Worm (Caenorhabditis elegans): ENCODE measurements around the gene rhi-1.

rhi-1 gene

DNA sequence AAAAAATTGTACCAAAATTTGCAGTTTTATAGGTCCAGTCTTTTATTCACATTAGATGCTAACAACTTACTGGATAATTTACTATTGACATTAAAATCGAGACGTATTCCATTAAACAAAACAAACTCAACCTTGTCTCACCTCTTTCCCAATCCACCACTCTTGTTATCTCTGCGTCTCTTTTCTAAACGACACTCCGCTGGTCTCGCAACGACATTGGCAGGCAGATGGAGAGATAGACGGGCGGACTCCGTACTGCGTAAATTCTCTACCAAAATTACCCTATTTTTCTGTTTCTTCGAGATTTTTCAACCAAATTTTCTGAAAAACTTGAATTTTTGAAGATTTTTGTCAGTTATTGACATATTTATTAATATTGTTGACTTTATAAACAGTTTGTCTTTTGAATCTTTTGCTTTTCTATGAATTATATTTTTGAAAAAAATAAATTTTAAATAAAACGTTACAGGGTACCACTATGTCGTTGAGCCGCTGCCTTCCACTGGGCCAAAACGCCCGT is 39.0 kb upstream of the rhi-1 start, which contains the start of gene asb-2 (continued):
- TF ChIP-seq eor-1 (tag; optimal IDR thresholded peaks at IDR 0.05) (no peak), unc-39 (tag; optimal IDR thresholded peaks at IDR 0.05) (no peak), ztf-11 (tag; optimal IDR thresholded peaks at IDR 0.05) (no peak), jun-1 (tag; optimal IDR thresholded peaks at IDR 0.05) (peak; percentile 63), hmg-11 (tag; optimal IDR thresholded peaks at IDR 0.05) (peak; percentile 73), nhr-76 (tag; optimal IDR thresholded peaks at IDR 0.05) (no peak), nhr-11 (tag; optimal IDR thresholded peaks at IDR 0.05) (no peak), skn-1 (tag; optimal IDR thresholded peaks at IDR 0.05) (peak; percentile 32), nhr-77 (tag; optimal IDR thresholded peaks at IDR 0.05) (peak; percentile 69), fos-1 (tag; optimal IDR thresholded peaks at IDR 0.05) (no peak), elt-3 (tag; optimal IDR thresholded peaks at IDR 0.05) (peak in 1 of 3 experiments; percentile 52), nhr-237 (tag; optimal IDR thresholded peaks at IDR 0.05) (no peak), elt-2 (tag; optimal IDR thresholded peaks at IDR 0.05) (peak; percentile 71), nhr-43 (tag; optimal IDR thresholded peaks at IDR 0.05; ENCODE audit: poor library complexity, severe bottlenecking) (peak; percentile 67), ceh-16 (tag; optimal IDR thresholded peaks at IDR 0.05) (no peak), nhr-25 (tag; optimal IDR thresholded peaks at IDR 0.05) (peak; percentile 97), ceh-82 (tag; optimal IDR thresholded peaks at IDR 0.05) (peak; percentile 34), ceh-28 (tag; optimal IDR thresholded peaks at IDR 0.05) (peak; percentile 33)

DNA sequence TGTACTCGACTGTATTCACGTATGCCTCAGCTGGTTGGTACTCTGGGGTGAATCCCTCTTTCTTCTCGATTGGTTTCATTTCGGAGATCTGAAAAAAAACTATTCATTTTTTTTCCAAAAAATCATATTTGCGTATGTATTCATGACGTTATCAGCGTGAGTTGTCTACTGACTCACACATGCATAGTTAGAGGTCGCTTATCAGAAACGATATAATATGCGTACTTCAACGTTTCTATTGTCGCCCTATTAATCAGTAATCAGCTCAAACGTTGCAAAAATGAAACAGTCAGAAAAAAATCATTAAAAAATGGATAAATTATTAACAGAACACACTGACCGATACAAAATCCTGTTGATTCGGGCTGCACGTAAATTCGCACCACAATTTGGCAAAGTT is 29.8 kb upstream of the rhi-1 start:
- peak; percentile 16 for TF ChIP-seq pha-4 (tag; optimal IDR thresholded peaks at IDR 0.05)
- TF ChIP-seq elt-2 (tag; optimal IDR thresholded peaks at IDR 0.05): peak; percentile 84
- no peak for TF ChIP-seq jun-1 (tag; optimal IDR thresholded peaks at IDR 0.05)
- no peak for TF ChIP-seq nhr-11 (tag; optimal IDR thresholded peaks at IDR 0.05)
- TF ChIP-seq pqm-1 (tag; optimal IDR thresholded peaks at IDR 0.05): peak; percentile 86
- TF ChIP-seq ztf-11 (tag; optimal IDR thresholded peaks at IDR 0.05): no peak

DNA sequence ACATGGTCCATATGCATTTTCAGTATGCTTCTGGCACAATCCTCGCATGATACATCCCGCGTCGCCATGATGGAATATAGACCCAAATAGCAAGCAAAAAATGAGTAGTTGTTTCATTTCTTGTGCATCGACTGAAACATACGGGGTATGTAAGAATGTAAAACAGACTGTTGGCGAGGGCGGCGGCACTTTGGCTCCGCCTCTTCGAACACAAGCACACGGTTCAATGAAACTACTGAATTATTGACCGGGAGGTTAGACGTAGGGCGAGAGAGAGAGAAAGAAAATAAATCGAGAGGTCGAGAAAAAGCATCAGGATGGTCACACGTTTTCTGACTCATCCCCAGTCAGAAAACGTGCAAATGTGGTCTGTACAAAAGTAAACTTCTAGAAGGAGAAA is 28.3 kb upstream of the rhi-1 start:
- no peak for TF ChIP-seq fos-1 (tag; optimal IDR thresholded peaks at IDR 0.05)
- peak; percentile 59 for TF ChIP-seq pha-4 (tag; optimal IDR thresholded peaks at IDR 0.05)
- no peak for TF ChIP-seq nhr-11 (tag; optimal IDR thresholded peaks at IDR 0.05)
- TF ChIP-seq unc-62 (GFP tag; optimal IDR thresholded peaks at IDR 0.05): no peak
- TF ChIP-seq nhr-28 (tag; optimal IDR thresholded peaks at IDR 0.05): no peak
- peak; percentile 5 for TF ChIP-seq elt-2 (tag; optimal IDR thresholded peaks at IDR 0.05)
- TF ChIP-seq nhr-43 (tag; optimal IDR thresholded peaks at IDR 0.05; ENCODE audit: poor library complexity, severe bottlenecking): no peak
- peak; percentile 19 for TF ChIP-seq pqm-1 (tag; optimal IDR thresholded peaks at IDR 0.05)

DNA sequence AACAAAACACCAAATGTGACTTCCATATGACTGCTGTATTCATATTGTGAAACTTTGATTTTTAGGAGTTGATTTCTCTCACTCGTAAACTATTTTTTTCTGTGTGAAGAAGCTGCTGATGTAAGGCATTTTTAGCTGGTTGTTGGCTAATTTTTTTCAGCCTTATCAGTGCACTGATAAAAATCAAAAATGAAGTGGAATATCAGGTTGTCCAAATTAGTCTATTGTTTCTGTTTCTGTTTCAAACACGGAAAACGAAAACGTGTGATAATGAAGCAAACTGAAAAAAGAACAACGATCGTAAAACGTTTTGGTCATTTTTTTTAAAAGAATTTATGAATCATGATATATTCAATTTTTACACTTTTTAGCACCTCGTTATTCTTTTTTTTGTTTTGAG is 27.5 kb upstream of the rhi-1 start:
- peak; percentile 89 for TF ChIP-seq elt-2 (tag; optimal IDR thresholded peaks at IDR 0.05)
- no peak for TF ChIP-seq ceh-9 (tag; optimal IDR thresholded peaks at IDR 0.05)
- TF ChIP-seq nhr-23 (tag; optimal IDR thresholded peaks at IDR 0.05): no peak
- TF ChIP-seq pqm-1 (tag; optimal IDR thresholded peaks at IDR 0.05): peak; percentile 82
- no peak for TF ChIP-seq elt-3 (tag; optimal IDR thresholded peaks at IDR 0.05)
- no peak for TF ChIP-seq fkh-10 (GFP tag; optimal IDR thresholded peaks at IDR 0.05)
- no peak for TF ChIP-seq R02D3.7 (tag; optimal IDR thresholded peaks at IDR 0.05)
- TF ChIP-seq mml-1 (tag; optimal IDR thresholded peaks at IDR 0.05): no peak
- TF ChIP-seq pha-4 (tag; optimal IDR thresholded peaks at IDR 0.05): peak; percentile 14

DNA sequence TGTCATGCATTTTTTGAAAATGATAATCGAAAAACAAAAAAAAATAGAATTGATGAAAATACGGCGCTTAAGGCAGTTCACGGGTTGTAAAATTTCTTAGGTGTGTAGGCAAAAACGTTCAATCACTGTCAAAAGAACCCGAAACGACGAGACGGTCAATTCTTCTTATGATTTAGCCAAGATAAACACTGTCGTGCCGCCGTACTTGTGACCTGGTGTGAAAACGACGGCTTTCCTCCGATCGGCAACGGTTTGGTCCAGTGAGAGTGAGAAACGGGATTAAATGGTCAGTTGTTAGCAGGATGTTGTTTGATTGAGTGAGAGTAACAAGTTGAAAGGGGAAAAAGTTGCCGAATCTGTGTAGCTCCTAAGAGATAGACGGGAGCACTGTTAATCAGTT is 24.2 kb upstream of the rhi-1 start:
- TF ChIP-seq snpc-4 (tag; optimal IDR thresholded peaks at IDR 0.05) (no peak), lin-39 (tag; optimal IDR thresholded peaks at IDR 0.05) (peak; percentile 36), ztf-11 (tag; optimal IDR thresholded peaks at IDR 0.05) (no peak), nhr-23 (tag; optimal IDR thresholded peaks at IDR 0.05) (no peak), nhr-25 (tag; optimal IDR thresholded peaks at IDR 0.05) (peak; percentile 43)

DNA sequence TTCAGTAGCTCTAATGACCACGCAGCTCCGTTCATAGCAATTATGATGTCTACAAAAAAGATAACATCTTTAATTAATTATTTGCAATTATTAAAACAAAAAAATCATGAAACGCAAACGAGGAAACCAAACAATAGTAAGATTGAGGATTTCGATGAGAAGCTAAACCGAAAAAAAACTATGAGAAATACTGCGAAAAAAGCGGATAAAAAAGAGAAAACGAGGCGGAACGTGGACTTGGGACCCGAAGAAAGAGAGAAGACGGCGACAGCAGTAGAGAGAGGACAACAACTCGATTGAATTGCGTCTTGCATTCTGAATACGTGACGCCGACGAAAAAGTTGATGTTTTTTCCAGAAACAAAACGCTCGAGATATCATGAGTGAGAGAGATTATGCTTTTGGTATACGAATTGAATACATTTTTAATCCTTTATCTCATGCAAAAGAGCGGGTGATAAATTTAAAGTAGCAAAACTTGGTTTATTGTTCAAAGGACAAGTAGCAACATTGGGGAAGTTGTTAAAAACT is 19.4 kb upstream of the rhi-1 start, which contains the start of gene ncr-1:
Gene ncr-1 (minus strand): TSS at position 51 of the 530 bp plus-strand sequence.
- TF ChIP-seq aly-2 (tag; optimal IDR thresholded peaks at IDR 0.05) (no peak), ama-1 (optimal IDR thresholded peaks at IDR 0.05) (no peak), lin-39 (tag; optimal IDR thresholded peaks at IDR 0.05) (peak; percentile 13)
